Worm (Caenorhabditis elegans) whole organism, L4 larva: ENCODE measurements around the gene tyr-1.
A peak's percentile ranks its signal among the peaks of the same experiment; 100 is the strongest.

Experiments
- F26F4.8 ChIP-seq: fragments of 200-800 bp; sonication (Bioruptor generic); conservative IDR thresholded peaks from 2 replicates; pipeline ENCODE4 v1.3.6; 2022; ENCODE audit warnings: missing genetic modification characterization, missing compliant biosample characterization
- T20F7.1 ChIP-seq: fragments of 200-800 bp; sonication (Bioruptor generic); optimal IDR thresholded peaks from 2 replicates; lab custom pipeline; 2018; ENCODE audit warnings: mild to moderate bottlenecking, missing genetic modification characterization, missing compliant biosample characterization
- Y48G9A.11 ChIP-seq: fragments of 200-800 bp; sonication (Bioruptor generic); IDR thresholded peaks from 2 replicates; pipeline ENCODE4 v1.3.6; 2022; ENCODE audit warnings: missing genetic modification reagents, missing genetic modification characterization, missing compliant biosample characterization
- Y75B8A.6 ChIP-seq: fragments of 200-800 bp; sonication (Bioruptor generic); IDR thresholded peaks from 2 replicates; pipeline ENCODE4 v1.3.6; 2022; ENCODE audit warnings: missing genetic modification reagents, missing genetic modification characterization, missing compliant biosample characterization
- ZK337.2 ChIP-seq: fragments of 200-800 bp; sonication (Bioruptor generic); IDR thresholded peaks from 2 replicates; pipeline ENCODE4 v1.3.6; 2022; ENCODE audit warnings: missing genetic modification reagents, missing genetic modification characterization, missing compliant biosample characterization
- ZK546.5 ChIP-seq, 2 experiments: sonication (generic microtip); optimal IDR thresholded peaks; 2 replicates each; lab custom pipeline; 2017; ENCODE audit warnings: missing biosample characterization in 2 of 2, missing genetic modification characterization in 2 of 2
- aha-1 ChIP-seq: fragments of 150-350 bp; peaks from one replicate; lab custom pipeline; 2014; ENCODE audit warnings: missing biosample characterization, missing genetic modification characterization
- ama-1 ChIP-seq: fragments of 150-350 bp; optimal IDR thresholded peaks from 2 replicates; lab custom pipeline; 2014; ENCODE audit warnings: inconsistent platforms, mixed read lengths
- ceh-20 ChIP-seq: fragments of 200-800 bp; sonication (Bioruptor generic); IDR thresholded peaks from 2 replicates; pipeline ENCODE4 v1.3.6; 2022; ENCODE audit warnings: missing genetic modification reagents, missing genetic modification characterization, missing compliant biosample characterization
- ceh-32 ChIP-seq: sonication (generic microtip); optimal IDR thresholded peaks from 2 replicates; lab custom pipeline; 2016; ENCODE audit warnings: mild to moderate bottlenecking, missing genetic modification characterization, missing compliant biosample characterization; ENCODE audit not compliant: poor library complexity
- ceh-82 ChIP-seq: sonication (generic microtip); optimal IDR thresholded peaks from 2 replicates; lab custom pipeline; 2017; ENCODE audit warnings: missing biosample characterization, missing genetic modification characterization
- ctbp-1 ChIP-seq: fragments of 200-800 bp; sonication (Bioruptor generic); IDR thresholded peaks from 2 replicates; pipeline ENCODE4 v1.3.6; 2022; ENCODE audit warnings: missing genetic modification reagents, missing genetic modification characterization, missing compliant biosample characterization
- daf-12 ChIP-seq: fragments of 150-350 bp; optimal IDR thresholded peaks from 2 replicates; lab custom pipeline; 2014; ENCODE audit warnings: missing biosample characterization, missing genetic modification reagents, missing genetic modification characterization
- daf-16 ChIP-seq, 3 experiments: sonication (generic microtip); optimal IDR thresholded peaks; 2 replicates each; lab custom pipeline; 2016 to 2017; ENCODE audit warnings: missing genetic modification characterization in 3 of 3, missing genetic modification reagents in 3 of 3, mild to moderate bottlenecking in 2 of 3, missing compliant biosample characterization in 2 of 3, missing biosample characterization in 1 of 3, moderate library complexity in 1 of 3
- daf-8 ChIP-seq: fragments of 200-800 bp; sonication (Bioruptor generic); IDR thresholded peaks from 2 replicates; pipeline ENCODE4 v1.3.6; 2022; ENCODE audit warnings: missing genetic modification characterization, missing compliant biosample characterization
- dpl-1 ChIP-seq: fragments of 150-350 bp; optimal IDR thresholded peaks from 2 replicates; lab custom pipeline; 2014; ENCODE audit warnings: missing biosample characterization, missing genetic modification reagents, missing genetic modification characterization
- dve-1 ChIP-seq: sonication (generic microtip); optimal IDR thresholded peaks from 2 replicates; lab custom pipeline; 2017; ENCODE audit warnings: antibody characterized with exemption, mild to moderate bottlenecking, missing genetic modification characterization, missing compliant biosample characterization; ENCODE audit not compliant: insufficient read depth
- egl-27 ChIP-seq: sonication (generic microtip); optimal IDR thresholded peaks from 3 replicates; lab custom pipeline; 2017; ENCODE audit warnings: missing biosample characterization, missing genetic modification reagents, missing genetic modification characterization
- egl-43 ChIP-seq: fragments of 200-800 bp; sonication (Bioruptor generic); IDR thresholded peaks from 2 replicates; pipeline ENCODE4 v1.3.6; 2022; ENCODE audit warnings: missing genetic modification reagents, missing genetic modification characterization, missing compliant biosample characterization
- fkh-10 ChIP-seq: fragments of 150-350 bp; optimal IDR thresholded peaks from 2 replicates; lab custom pipeline; 2014; ENCODE audit warnings: missing biosample characterization, missing genetic modification reagents, missing genetic modification characterization
- fos-1 ChIP-seq: fragments of 150-350 bp; optimal IDR thresholded peaks from 2 replicates; lab custom pipeline; 2014; ENCODE audit warnings: missing biosample characterization, missing genetic modification characterization
- gei-8 ChIP-seq: fragments of 200-800 bp; sonication (Bioruptor generic); optimal IDR thresholded peaks from 2 replicates; lab custom pipeline; 2018; ENCODE audit warnings: mild to moderate bottlenecking, missing genetic modification characterization, missing compliant biosample characterization
- hlh-30 ChIP-seq: sonication (generic microtip); optimal IDR thresholded peaks from 2 replicates; lab custom pipeline; 2017; ENCODE audit warnings: antibody characterized with exemption, mild to moderate bottlenecking, missing genetic modification characterization, missing compliant biosample characterization; ENCODE audit not compliant: insufficient read depth
- lim-7 ChIP-seq: fragments of 200-800 bp; sonication (Bioruptor generic); IDR thresholded peaks from 2 replicates; pipeline ENCODE4 v1.3.6; 2022; ENCODE audit warnings: missing genetic modification characterization, missing compliant biosample characterization
- lin-13 ChIP-seq: fragments of 150-350 bp; optimal IDR thresholded peaks from 2 replicates; lab custom pipeline; 2014; ENCODE audit warnings: missing biosample characterization, missing genetic modification reagents, missing genetic modification characterization
- lin-39 ChIP-seq: fragments of 150-350 bp; optimal IDR thresholded peaks from 2 replicates; lab custom pipeline; 2014; ENCODE audit warnings: missing biosample characterization, missing genetic modification reagents, missing genetic modification characterization
- lir-3 ChIP-seq: sonication (generic microtip); optimal IDR thresholded peaks from 2 replicates; lab custom pipeline; 2016; ENCODE audit warnings: mild to moderate bottlenecking, missing genetic modification characterization, missing compliant biosample characterization
- lsy-2 ChIP-seq, 2 experiments: fragments of 150-350 bp in 1 of 2; sonication (generic microtip) in 1 of 2; optimal IDR thresholded peaks; 2 replicates each; lab custom pipeline; 2014 to 2017; ENCODE audit warnings: missing biosample characterization in 2 of 2, missing genetic modification characterization in 2 of 2
- mdl-1 ChIP-seq, 2 experiments: fragments of 150-350 bp in 1 of 2; sonication (generic microtip) in 1 of 2; optimal IDR thresholded peaks; 2 replicates each; lab custom pipeline; 2014 to 2017; ENCODE audit warnings: missing biosample characterization in 2 of 2, missing genetic modification characterization in 2 of 2
- mes-2 ChIP-seq: sonication (generic microtip); optimal IDR thresholded peaks from 2 replicates; lab custom pipeline; 2016; ENCODE audit warnings: missing genotype, mild to moderate bottlenecking, missing genetic modification characterization, missing compliant biosample characterization; ENCODE audit not compliant: poor library complexity, severe bottlenecking
- mxl-3 ChIP-seq: fragments of 200-800 bp; sonication (Bioruptor generic); optimal IDR thresholded peaks from 2 replicates; lab custom pipeline; 2018; ENCODE audit warnings: mild to moderate bottlenecking, missing genetic modification characterization, missing compliant biosample characterization
- nhr-28 ChIP-seq: fragments of 150-350 bp; optimal IDR thresholded peaks from 2 replicates; lab custom pipeline; 2014; ENCODE audit warnings: missing biosample characterization, missing genetic modification characterization
- nhr-42 ChIP-seq: fragments of 200-800 bp; sonication (Bioruptor generic); IDR thresholded peaks from 2 replicates; pipeline ENCODE4 v1.3.6; 2022; ENCODE audit warnings: missing genetic modification characterization, missing compliant biosample characterization
- nhr-77 ChIP-seq: fragments of 150-350 bp; optimal IDR thresholded peaks from 2 replicates; lab custom pipeline; 2014; ENCODE audit warnings: missing biosample characterization, missing genetic modification characterization
- pqm-1 ChIP-seq: sonication (generic microtip); optimal IDR thresholded peaks from 2 replicates; lab custom pipeline; 2017; ENCODE audit warnings: missing biosample characterization, missing genetic modification characterization
- snpc-4 ChIP-seq: fragments of 150-350 bp; optimal IDR thresholded peaks from 2 replicates; lab custom pipeline; 2014; ENCODE audit warnings: missing biosample characterization, missing genetic modification characterization
- spr-3 ChIP-seq: fragments of 200-800 bp; sonication (Bioruptor generic); optimal IDR thresholded peaks from 2 replicates; lab custom pipeline; 2018; ENCODE audit warnings: mild to moderate bottlenecking, missing genetic modification characterization, missing compliant biosample characterization
- tag-97 ChIP-seq: fragments of 200-800 bp; sonication (Bioruptor generic); IDR thresholded peaks from 2 replicates; pipeline ENCODE4 v1.3.6; 2022; ENCODE audit warnings: missing genetic modification characterization, missing compliant biosample characterization
- unc-62 ChIP-seq, 3 experiments: fragments of 150-350 bp in 1 of 3; sonication (generic microtip); optimal IDR thresholded peaks in 2 of 3; peaks in 1 of 3; 1 replicate in 1 of 3; 2 replicates in 2 of 3; lab custom pipeline; 2014 to 2017; ENCODE audit warnings: missing biosample characterization in 3 of 3, missing genetic modification characterization in 3 of 3, missing genetic modification reagents in 3 of 3, missing genotype in 1 of 3
- zfp-3 ChIP-seq: fragments of 200-800 bp; sonication (Bioruptor generic); conservative IDR thresholded peaks from 2 replicates; pipeline ENCODE4 v1.3.6; 2022; ENCODE audit warnings: missing genetic modification reagents, missing genetic modification characterization, missing compliant biosample characterization
- zip-2 ChIP-seq: fragments of 150-350 bp; optimal IDR thresholded peaks from 2 replicates; lab custom pipeline; 2014; ENCODE audit warnings: missing biosample characterization, missing genetic modification characterization
- ztf-7 ChIP-seq: fragments of 150-350 bp; optimal IDR thresholded peaks from 2 replicates; lab custom pipeline; 2014; ENCODE audit warnings: missing biosample characterization, missing genetic modification characterization

Gene tyr-1

ce11 chrIII:7861535-7862120 is 12.0 kb upstream of the tyr-1 start, which contains the start of gene snr-5:
Gene snr-5 (plus strand): TSS chrIII:7862070.
- TF ChIP-seq daf-16 (GFP tag; optimal IDR thresholded peaks at IDR 0.05; lab: Kevin White, UChicago) (no peak), daf-16 (tag; optimal IDR thresholded peaks at IDR 0.05; lab: Kevin White, UChicago) (peak; percentile 10), dpl-1 (GFP tag; lab: Kevin White, UChicago) (peak; percentile 29), fkh-10 (GFP tag; lab: Kevin White, UChicago) (no peak), lsy-2 (tag; optimal IDR thresholded peaks at IDR 0.05; lab: Kevin White, UChicago) (peak in 1 of 2 experiments; percentile 46), mes-2 (tag; lab: Kevin White, UChicago) (peak; percentile 48), spr-3 (GFP tag; lab: Kevin White, UChicago) (no peak), aha-1 (tag; lab: Kevin White, UChicago) (no peak), zfp-3 (GFP tag; lab: Robert Waterston, UW) (no peak)

DNA sequence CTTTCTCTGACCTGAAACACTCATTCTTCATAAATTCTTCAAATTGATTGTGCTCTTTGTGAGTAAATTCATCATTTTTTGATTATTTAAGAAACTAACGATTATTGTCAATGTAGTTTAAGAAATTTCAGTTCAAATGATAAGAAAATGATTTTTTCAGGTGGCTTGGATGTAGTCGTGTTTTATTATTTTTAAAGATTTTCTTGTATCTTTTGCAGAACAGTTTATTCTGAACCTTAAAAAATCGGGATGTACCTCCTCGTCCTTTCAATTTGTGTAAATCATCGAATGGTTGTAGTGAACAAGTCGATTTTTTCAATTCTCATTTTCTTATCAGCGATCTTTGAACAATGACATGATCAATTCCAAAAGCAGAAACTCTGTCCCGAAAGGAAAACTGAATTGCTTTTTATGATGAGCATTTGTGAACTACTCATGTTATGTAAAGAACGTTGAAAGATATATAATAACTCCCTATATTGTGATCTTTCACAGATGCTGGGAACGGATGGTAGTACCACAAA is 8.3 kb upstream of the tyr-1 start, which contains the start of gene slc-17.3:
Gene slc-17.3, minus strand, starts transcription at position 51 of the 524 bp plus-strand sequence.
- TF ChIP-seq nhr-42 (GFP tag; lab: Robert Waterston, UW), result no peak
- TF ChIP-seq T20F7.1 (GFP tag; lab: Kevin White, UChicago), result no peak
- no peak for TF ChIP-seq daf-12 (tag; lab: Kevin White, UChicago)
- no peak for TF ChIP-seq hlh-30 (tag; lab: Kevin White, UChicago)
- no peak for TF ChIP-seq zfp-3 (GFP tag; lab: Robert Waterston, UW)
- TF ChIP-seq lin-39 (tag; lab: Kevin White, UChicago), result no peak
- peak; percentile 44 for TF ChIP-seq nhr-28 (tag; lab: Kevin White, UChicago)
- no peak for TF ChIP-seq lin-13 (GFP tag; lab: Kevin White, UChicago)
- TF ChIP-seq nhr-77 (tag; lab: Kevin White, UChicago), result peak; percentile 16
- TF ChIP-seq dve-1 (tag; lab: Kevin White, UChicago), result no peak
- no peak for TF ChIP-seq ceh-82
- no peak for TF ChIP-seq ama-1 (lab: Kevin White, UChicago)
- no peak for TF ChIP-seq lim-7
- peak; percentile 31 for TF ChIP-seq aha-1 (tag; lab: Kevin White, UChicago)
- TF ChIP-seq pqm-1 (tag; lab: Kevin White, UChicago), result peak; percentile 1

DNA sequence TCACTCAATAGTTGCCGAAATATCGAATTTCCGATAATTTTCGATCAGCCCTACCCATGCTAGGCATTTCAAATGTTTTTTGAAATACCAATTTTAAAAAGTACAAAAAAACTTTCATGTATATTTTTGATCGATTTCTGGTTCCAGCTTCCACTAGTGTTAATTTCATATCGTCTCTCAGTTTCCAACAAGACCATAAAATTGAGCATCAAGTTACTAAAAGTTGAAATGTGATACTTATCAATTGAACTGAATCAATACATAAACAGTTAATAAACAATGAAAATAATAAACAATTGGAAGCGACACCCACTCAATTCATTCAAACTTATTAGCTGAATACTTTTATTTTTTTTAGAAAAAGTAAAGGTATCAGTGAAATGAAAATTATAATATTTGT is 7.4 kb upstream of the tyr-1 start, which contains the start of gene cup-4:
Gene cup-4, plus strand, starts transcription at position 301 of the 400 bp plus-strand sequence.
- TF ChIP-seq nhr-42 (GFP tag; lab: Robert Waterston, UW), result no peak
- TF ChIP-seq nhr-77 (tag; lab: Kevin White, UChicago), result no peak
- no peak for TF ChIP-seq lir-3 (tag; lab: Kevin White, UChicago)
- no peak for TF ChIP-seq Y75B8A.6 (GFP tag; lab: Robert Waterston, UW)
- TF ChIP-seq dpl-1 (GFP tag; lab: Kevin White, UChicago), result no peak
- no peak for TF ChIP-seq Y48G9A.11 (GFP tag; lab: Robert Waterston, UW)
- TF ChIP-seq gei-8 (GFP tag; lab: Kevin White, UChicago), result no peak
- no peak for TF ChIP-seq egl-43 (GFP tag; lab: Robert Waterston, UW)

DNA sequence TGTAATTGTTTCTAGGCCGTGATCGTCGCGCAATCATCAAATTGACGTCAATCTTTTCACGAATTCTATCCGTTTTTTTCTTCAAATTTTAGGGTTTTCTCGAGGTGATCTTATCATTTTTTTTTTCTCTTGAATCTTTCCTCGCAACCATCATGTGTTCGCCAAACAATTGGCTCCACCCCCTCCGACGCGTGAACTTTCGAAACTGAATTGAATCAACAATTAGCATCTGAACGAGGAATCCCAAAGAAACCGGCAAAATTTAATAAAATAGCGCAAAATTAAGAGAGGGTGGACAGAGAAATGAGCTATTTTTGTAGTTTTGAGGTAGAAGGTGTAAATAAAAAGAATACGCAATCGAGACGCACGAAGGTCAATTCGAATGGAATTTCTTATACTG is 805 bp upstream of the tyr-1 start:
- TF ChIP-seq nhr-77 (tag; lab: Kevin White, UChicago) (no peak), fos-1 (tag; lab: Kevin White, UChicago) (no peak), ZK546.5 (tag; optimal IDR thresholded peaks at IDR 0.05; lab: Kevin White, UChicago) (no peak), nhr-28 (tag; lab: Kevin White, UChicago) (peak; percentile 48), ctbp-1 (GFP tag; lab: Robert Waterston, UW) (no peak), ceh-32 (no peak), lin-39 (tag; lab: Kevin White, UChicago) (no peak), ceh-20 (GFP tag; lab: Robert Waterston, UW) (no peak), unc-62 (GFP tag; optimal IDR thresholded peaks at IDR 0.05 in 1 of 2; lab: Kevin White, UChicago) (peak in 1 of 2 experiments; percentile 56), unc-62 (tag; optimal IDR thresholded peaks at IDR 0.05; lab: Kevin White, UChicago) (no peak), F26F4.8 (GFP tag; lab: Robert Waterston, UW) (no peak), hlh-30 (tag; lab: Kevin White, UChicago) (peak; percentile 24), ztf-7 (tag; lab: Kevin White, UChicago) (no peak), snpc-4 (tag; lab: Kevin White, UChicago) (no peak), ama-1 (lab: Kevin White, UChicago) (no peak), ZK337.2 (GFP tag; lab: Robert Waterston, UW) (no peak), egl-27 (tag; lab: Kevin White, UChicago) (no peak), mxl-3 (no peak), pqm-1 (tag; lab: Kevin White, UChicago) (no peak), daf-8 (GFP tag; lab: Robert Waterston, UW) (no peak), dve-1 (tag; lab: Kevin White, UChicago) (no peak), mdl-1 (tag; optimal IDR thresholded peaks at IDR 0.05; lab: Kevin White, UChicago) (peak in 1 of 2 experiments; percentile 23), tag-97 (GFP tag; lab: Robert Waterston, UW) (no peak), zip-2 (tag; lab: Kevin White, UChicago) (no peak)
